Fruit fly (Drosophila melanogaster) ovary, adult (tissue): ENCODE measurements around the gene Ilp5.
"Not testable (repeated sequence)": the region's sequence is repeated elsewhere in the genome, so short reads cannot be mapped to it uniquely, and the experiment has no call there.

ENCODE experiments used
- CG17801 ChIP-seq: fragments of 200-800 bp; optimal IDR thresholded peaks from 2 replicates; lab custom pipeline; 2019; ENCODE audit warnings: missing biosample characterization, mild to moderate bottlenecking, missing genetic modification characterization, moderate library complexity; ENCODE audit not compliant: partially characterized antibody

Gene Ilp5

dm6 chr3L:9814621-9815020, 9.1 kb downstream of the Ilp5 start:
- no peak for TF ChIP-seq CG17801 (GFP tag; lab: Kevin White, UChicago)

- TF ChIP-seq CG17801 (GFP tag; lab: Kevin White, UChicago) = no peak
Observed at dm6 chr3L:9813345-9813897, 10.3 kb downstream of the Ilp5 start, which contains the start of gene CG43897. CG43897 (plus strand) TSS chr3L:9813847.

- TF ChIP-seq CG17801 (GFP tag; lab: Kevin White, UChicago) = no peak
Observed at dm6 chr3L:9804125-9804524, 19.6 kb downstream of the Ilp5 start, which contains the start of gene Ilp4. Ilp4 (minus strand) TSS chr3L:9804263.

- no peak for TF ChIP-seq CG17801 (GFP tag; lab: Kevin White, UChicago)
Observed at dm6 chr3L:9802020-9802419, 21.7 kb downstream of the Ilp5 start, which contains the start of gene Ilp3. Ilp3 (minus strand) TSS chr3L:9802120.

dm6 chr3L:9799398-9799797, 24.3 kb downstream of the Ilp5 start, which contains the start of gene Ilp2:
Ilp2 (plus strand) TSS chr3L:9799698.
- no peak for TF ChIP-seq CG17801 (GFP tag; lab: Kevin White, UChicago)

- not testable (repeated sequence) for TF ChIP-seq CG17801 (GFP tag; lab: Kevin White, UChicago)
Observed at dm6 chr3L:9798120-9798519, 25.6 kb downstream of the Ilp5 start, which contains the start of gene Ilp1. Ilp1 (plus strand) TSS chr3L:9798420.

dm6 chr3L:9797587-9797986, 26.1 kb downstream of the Ilp5 start, which contains the start of gene Zasp67:
Zasp67 (minus strand) TSS chr3L:9797687.
- no peak for TF ChIP-seq CG17801 (GFP tag; lab: Kevin White, UChicago)

- TF ChIP-seq CG17801 (GFP tag; lab: Kevin White, UChicago) = no peak
Observed at dm6 chr3L:9786746-9787145, 37.0 kb downstream of the Ilp5 start, which contains the start of gene CG32052. CG32052 (plus strand) TSS chr3L:9787046.

dm6 chr3L:9776804-9777393, 46.8 kb downstream of the Ilp5 start:
- no peak for TF ChIP-seq CG17801 (GFP tag; lab: Kevin White, UChicago)

dm6 chr3L:9775728-9776127, 48.0 kb downstream of the Ilp5 start:
- TF ChIP-seq CG17801 (GFP tag; lab: Kevin White, UChicago) = no peak
